Fruit fly (Drosophila melanogaster) whole organism, prepupa: ENCODE data around the gene mu2.

Experiments
- Ets21C ChIP-seq: fragments of 200-800 bp; sonication (Bioruptor generic); optimal IDR thresholded peaks from 3 replicates; lab custom pipeline; 2016; ENCODE audit warnings: missing biosample characterization, missing genetic modification characterization
- Ets96B ChIP-seq: fragments of 200-800 bp; optimal IDR thresholded peaks from 2 replicates; lab custom pipeline; 2019; ENCODE audit warnings: missing biosample characterization, mild to moderate bottlenecking, missing genetic modification characterization, moderate library complexity
- Sox102F ChIP-seq: fragments of 200-800 bp; sonication (Bioruptor generic); optimal IDR thresholded peaks from 2 replicates; lab custom pipeline; 2016; ENCODE audit warnings: missing biosample characterization, mild to moderate bottlenecking, missing genetic modification characterization

- TF ChIP-seq Ets96B (tag; lab: Kevin White, UChicago) (no peak), Ets21C (no peak), Sox102F (GFP tag; lab: Kevin White, UChicago) (no peak)
These were observed 29.5 kb upstream of the mu2 start for dm6 chr3L:1976760-1977159.
